Worm (Caenorhabditis elegans): ENCODE results near the gene F14H12.6.

F14H12.6 gene

DNA sequence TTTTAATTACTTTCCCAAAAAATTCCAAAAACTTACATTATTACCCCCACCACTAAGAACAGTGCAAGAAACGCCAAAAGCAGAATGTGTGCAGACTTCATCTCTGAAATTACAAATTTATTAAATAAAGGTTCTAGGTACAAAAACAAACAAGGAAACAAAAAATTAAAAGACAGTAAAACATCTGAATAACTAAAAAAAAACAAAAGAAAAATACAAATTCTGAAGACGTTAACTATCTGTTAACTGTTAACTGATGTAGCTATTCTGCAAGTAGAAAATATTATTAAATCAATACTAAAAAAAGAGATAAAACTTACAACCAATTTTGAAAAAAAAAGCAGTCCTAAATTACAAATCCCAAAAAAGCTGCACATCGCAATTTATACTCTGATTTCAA lies 14.0 kb upstream of the F14H12.6 start, which contains the start of gene R160.13:
R160.13 (minus strand) TSS at position 101 of the 400 bp plus-strand sequence.
- TF ChIP-seq bed-3 (GFP tag; optimal IDR thresholded peaks at IDR 0.05), result no peak
- no peak for TF ChIP-seq hlh-1 (tag; optimal IDR thresholded peaks at IDR 0.05)
- no peak for TF ChIP-seq ces-1 (GFP tag; optimal IDR thresholded peaks at IDR 0.05)
- TF ChIP-seq mab-5 (tag; optimal IDR thresholded peaks at IDR 0.05), result no peak
- no peak for TF ChIP-seq pha-4 (tag; optimal IDR thresholded peaks at IDR 0.05)
- no peak for TF ChIP-seq lsy-2 (tag; optimal IDR thresholded peaks at IDR 0.05)
- TF ChIP-seq nhr-12 (tag; optimal IDR thresholded peaks at IDR 0.05), result no peak
- TF ChIP-seq mep-1 (tag; optimal IDR thresholded peaks at IDR 0.05), result no peak
- no peak for TF ChIP-seq sem-2 (GFP tag; optimal IDR thresholded peaks at IDR 0.05)

DNA sequence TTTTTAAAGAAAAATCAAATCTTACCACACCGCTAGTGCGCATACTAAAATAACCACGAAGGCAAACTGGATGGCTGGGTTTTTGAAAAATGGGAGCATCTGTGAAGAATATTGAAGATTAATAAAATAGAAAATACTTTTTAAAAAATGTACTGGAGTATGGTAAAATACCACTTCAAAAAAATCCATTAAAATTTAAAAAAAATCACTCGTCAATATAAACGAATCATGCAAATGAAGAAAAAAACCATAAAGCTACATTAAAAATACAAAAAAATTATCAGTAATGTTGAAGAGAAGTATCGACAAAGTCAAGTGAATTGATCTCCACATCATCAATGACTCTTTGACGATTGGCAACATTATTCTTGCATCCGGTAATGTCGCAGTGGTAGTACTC lies 13.4 kb upstream of the F14H12.6 start, which contains the start of gene R160.5:
R160.5 (minus strand) TSS at position 101 of the 400 bp plus-strand sequence.
- TF ChIP-seq ceh-43 (GFP tag; optimal IDR thresholded peaks at IDR 0.05) (no peak), ham-2 (GFP tag; optimal IDR thresholded peaks at IDR 0.05) (no peak), snpc-4 (tag; optimal IDR thresholded peaks at IDR 0.05) (no peak), nhr-76 (tag; optimal IDR thresholded peaks at IDR 0.05) (no peak), lsy-2 (tag; optimal IDR thresholded peaks at IDR 0.05) (no peak), ztf-11 (tag; optimal IDR thresholded peaks at IDR 0.05) (no peak), elt-3 (tag; optimal IDR thresholded peaks at IDR 0.05) (no peak), ces-1 (GFP tag; optimal IDR thresholded peaks at IDR 0.05) (no peak), nhr-28 (tag; optimal IDR thresholded peaks at IDR 0.05) (no peak), zip-8 (tag; optimal IDR thresholded peaks at IDR 0.05) (no peak), nhr-2 (tag; optimal IDR thresholded peaks at IDR 0.05) (no peak), unc-120 (tag; optimal IDR thresholded peaks at IDR 0.05; ENCODE audit: poor library complexity, severe bottlenecking) (no peak), lin-13 (tag; optimal IDR thresholded peaks at IDR 0.05) (no peak), nhr-12 (tag; optimal IDR thresholded peaks at IDR 0.05) (no peak), blmp-1 (tag; optimal IDR thresholded peaks at IDR 0.05) (no peak), flh-1 (GFP tag; optimal IDR thresholded peaks at IDR 0.05) (no peak), sem-2 (GFP tag; optimal IDR thresholded peaks at IDR 0.05) (no peak), bed-3 (GFP tag; optimal IDR thresholded peaks at IDR 0.05) (no peak), nhr-237 (tag; optimal IDR thresholded peaks at IDR 0.05) (no peak)

DNA sequence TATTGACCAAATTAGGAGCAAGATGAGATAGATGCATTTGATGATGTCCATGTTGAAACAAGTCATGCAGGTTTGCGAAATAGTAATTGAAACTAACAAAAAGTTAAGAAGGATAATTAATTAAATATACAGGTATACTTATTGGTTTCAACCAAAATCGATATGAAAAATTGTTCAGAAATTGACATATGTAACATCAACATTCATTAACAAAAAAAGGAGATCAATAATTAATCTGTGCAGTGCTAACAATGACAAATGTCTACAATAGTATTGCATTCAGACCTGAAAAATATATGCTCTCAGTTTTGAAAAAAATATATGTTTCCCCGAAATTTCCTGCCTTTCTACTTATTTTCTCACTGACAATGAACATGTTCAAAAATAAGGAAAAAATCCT lies 11.4 kb upstream of the F14H12.6 start, which contains the start of gene R160.4:
R160.4 (minus strand) TSS at position 101 of the 400 bp plus-strand sequence.
- TF ChIP-seq unc-120 (tag; optimal IDR thresholded peaks at IDR 0.05; ENCODE audit: poor library complexity, severe bottlenecking) (no peak), M03D4.4 (tag; optimal IDR thresholded peaks at IDR 0.05) (no peak), sptf-1 (tag; optimal IDR thresholded peaks at IDR 0.05) (no peak), blmp-1 (tag; optimal IDR thresholded peaks at IDR 0.05) (no peak), mep-1 (tag; optimal IDR thresholded peaks at IDR 0.05) (no peak), nhr-76 (tag; optimal IDR thresholded peaks at IDR 0.05) (no peak), hlh-1 (tag; optimal IDR thresholded peaks at IDR 0.05) (no peak), elt-1 (tag; optimal IDR thresholded peaks at IDR 0.05; ENCODE audit: borderline replicate concordance, insufficient read depth) (no peak), ham-2 (GFP tag; optimal IDR thresholded peaks at IDR 0.05) (no peak), ceh-43 (GFP tag; optimal IDR thresholded peaks at IDR 0.05) (no peak), sem-2 (GFP tag; optimal IDR thresholded peaks at IDR 0.05) (no peak), lin-32 (GFP tag; optimal IDR thresholded peaks at IDR 0.05) (no peak), flh-1 (GFP tag; optimal IDR thresholded peaks at IDR 0.05) (no peak), lsy-2 (tag; optimal IDR thresholded peaks at IDR 0.05) (no peak)

DNA sequence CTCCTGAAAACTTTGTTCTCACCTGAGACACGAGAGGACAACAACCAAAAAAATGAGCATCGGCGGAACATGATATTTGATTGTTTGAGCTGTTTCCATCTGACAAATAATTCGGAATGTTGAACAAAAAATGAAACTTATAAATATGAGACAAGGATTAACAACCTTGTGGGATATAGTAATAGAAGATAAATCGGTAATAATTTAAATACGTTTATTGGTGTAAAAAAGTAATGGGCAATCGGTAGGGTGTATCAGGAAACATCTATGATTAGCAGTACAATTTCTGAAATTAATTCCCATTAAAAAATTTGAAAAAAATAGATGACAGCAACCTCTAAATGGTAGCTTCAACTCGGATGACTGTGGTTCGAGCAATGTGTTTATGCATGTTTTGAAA lies 10.0 kb upstream of the F14H12.6 start, which contains the start of gene R160.10:
R160.10 (minus strand) TSS at position 101 of the 400 bp plus-strand sequence.
- TF ChIP-seq nhr-76 (tag; optimal IDR thresholded peaks at IDR 0.05) (no peak), lin-13 (tag; optimal IDR thresholded peaks at IDR 0.05) (no peak), unc-120 (tag; optimal IDR thresholded peaks at IDR 0.05; ENCODE audit: poor library complexity, severe bottlenecking) (no peak), ham-2 (GFP tag; optimal IDR thresholded peaks at IDR 0.05) (no peak), unc-62 (GFP tag; optimal IDR thresholded peaks at IDR 0.05) (no peak), nhr-2 (tag; optimal IDR thresholded peaks at IDR 0.05) (no peak), ztf-11 (tag; optimal IDR thresholded peaks at IDR 0.05) (no peak), snpc-4 (tag; optimal IDR thresholded peaks at IDR 0.05) (no peak), ces-1 (GFP tag; optimal IDR thresholded peaks at IDR 0.05) (no peak), pha-4 (tag; optimal IDR thresholded peaks at IDR 0.05) (no peak)

DNA sequence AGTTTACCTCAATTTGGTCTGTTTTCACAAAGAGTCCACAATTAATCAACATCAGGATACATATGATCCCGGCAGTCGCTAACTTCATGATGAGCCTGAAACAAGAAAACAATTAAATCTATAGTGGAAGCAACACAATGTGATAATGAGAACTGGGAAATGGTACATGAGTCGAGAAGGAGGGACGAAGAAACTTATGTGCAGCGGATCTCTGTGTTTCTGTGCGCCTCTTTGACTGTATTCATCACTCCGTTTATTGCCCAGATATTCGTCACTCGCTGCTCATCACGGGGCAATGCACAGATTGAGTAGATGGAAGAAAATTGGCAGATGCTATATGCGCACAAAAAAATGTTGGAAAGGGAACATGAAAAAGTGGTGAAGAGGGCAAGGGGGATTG lies 8.9 kb upstream of the F14H12.6 start, which contains the start of gene R160.3:
R160.3 (minus strand) TSS at position 101 of the 400 bp plus-strand sequence.
- TF ChIP-seq lin-32 (GFP tag; optimal IDR thresholded peaks at IDR 0.05) (no peak), drap-1 (GFP tag; optimal IDR thresholded peaks at IDR 0.05) (no peak)
